Worm (Caenorhabditis elegans): ENCODE results near the gene F26F2.13.

F26F2.13 gene

DNA sequence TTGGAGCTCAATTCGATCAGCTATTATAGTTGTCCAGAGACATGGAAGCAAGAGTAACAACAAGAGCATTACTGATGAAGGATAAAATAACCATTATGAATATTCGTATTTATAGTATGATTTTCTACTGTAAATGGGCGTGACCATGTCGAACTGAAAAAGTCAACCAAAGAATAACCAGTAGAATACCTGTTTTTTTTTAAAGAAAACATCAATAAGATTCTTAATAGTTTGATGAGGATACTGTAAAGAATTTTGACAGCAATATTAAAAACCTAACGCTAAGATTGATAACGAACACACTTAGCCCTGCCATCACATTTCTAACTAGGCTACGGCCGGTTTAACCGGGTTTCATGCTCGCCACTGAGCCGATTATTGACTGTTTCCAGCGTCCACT is 11.2 kb upstream of the F26F2.13 start, which contains the start of gene vmo-1:
Gene vmo-1, minus strand, starts transcription at position 101 of the 400 bp plus-strand sequence.
- TF ChIP-seq elt-3 (tag; optimal IDR thresholded peaks at IDR 0.05): no peak
- TF ChIP-seq sea-2 (GFP tag; optimal IDR thresholded peaks at IDR 0.05): no peak
- no peak for TF ChIP-seq nhr-77 (tag; optimal IDR thresholded peaks at IDR 0.05)
- no peak for TF ChIP-seq nhr-28 (tag; optimal IDR thresholded peaks at IDR 0.05)
- TF ChIP-seq ama-1 (optimal IDR thresholded peaks at IDR 0.05): no peak
- no peak for TF ChIP-seq lin-39 (tag; optimal IDR thresholded peaks at IDR 0.05)
- no peak for TF ChIP-seq ceh-9 (tag; optimal IDR thresholded peaks at IDR 0.05)
- no peak for TF ChIP-seq aly-2 (tag; optimal IDR thresholded peaks at IDR 0.05)
- TF ChIP-seq unc-39 (tag; optimal IDR thresholded peaks at IDR 0.05): no peak
- TF ChIP-seq unc-62 (GFP tag; optimal IDR thresholded peaks at IDR 0.05): no peak
- no peak for TF ChIP-seq pha-4 (tag; optimal IDR thresholded peaks at IDR 0.05)
- TF ChIP-seq hmg-11 (tag; optimal IDR thresholded peaks at IDR 0.05): no peak
- TF ChIP-seq mdl-1 (tag; optimal IDR thresholded peaks at IDR 0.05): no peak
- no peak for TF ChIP-seq ceh-28 (tag; optimal IDR thresholded peaks at IDR 0.05)
- no peak for TF ChIP-seq snpc-4 (tag; optimal IDR thresholded peaks at IDR 0.05)
- TF ChIP-seq ZK546.5 (tag; optimal IDR thresholded peaks at IDR 0.05): no peak

ce11 chrV:20555120-20555519 is 9.0 kb upstream of the F26F2.13 start, which contains the start of gene Y38H6C.21:
Y38H6C.21 (minus strand) TSS chrV:20555267.
- no peak for TF ChIP-seq nhr-77 (tag; optimal IDR thresholded peaks at IDR 0.05)
- TF ChIP-seq nhr-237 (tag; optimal IDR thresholded peaks at IDR 0.05): no peak
- no peak for TF ChIP-seq unc-39 (tag; optimal IDR thresholded peaks at IDR 0.05)
- TF ChIP-seq ZK546.5 (tag; optimal IDR thresholded peaks at IDR 0.05): no peak
- TF ChIP-seq ztf-4 (tag; optimal IDR thresholded peaks at IDR 0.05): no peak
- no peak for TF ChIP-seq nhr-76 (tag; optimal IDR thresholded peaks at IDR 0.05)
- TF ChIP-seq lin-15B (tag; optimal IDR thresholded peaks at IDR 0.05): no peak
- no peak for TF ChIP-seq ceh-28 (tag; optimal IDR thresholded peaks at IDR 0.05)
- TF ChIP-seq aly-2 (tag; optimal IDR thresholded peaks at IDR 0.05): no peak
- TF ChIP-seq pha-4 (tag; optimal IDR thresholded peaks at IDR 0.05): no peak
- no peak for TF ChIP-seq skn-1 (tag; optimal IDR thresholded peaks at IDR 0.05)
- no peak for TF ChIP-seq sea-2 (GFP tag; optimal IDR thresholded peaks at IDR 0.05)
- no peak for TF ChIP-seq nhr-23 (tag; optimal IDR thresholded peaks at IDR 0.05)
- no peak for TF ChIP-seq mml-1 (tag; optimal IDR thresholded peaks at IDR 0.05)
- no peak for TF ChIP-seq ceh-16 (tag; optimal IDR thresholded peaks at IDR 0.05)
- TF ChIP-seq hmg-11 (tag; optimal IDR thresholded peaks at IDR 0.05): no peak

ce11 chrV:20556260-20556659 is 7.9 kb upstream of the F26F2.13 start, which contains the start of gene Y38H6C.23:
Y38H6C.23 (minus strand) TSS chrV:20556360.
- TF ChIP-seq nhr-67 (tag; optimal IDR thresholded peaks at IDR 0.05): no peak
- TF ChIP-seq daf-12 (tag; optimal IDR thresholded peaks at IDR 0.05): no peak
- TF ChIP-seq mdl-1 (tag; optimal IDR thresholded peaks at IDR 0.05): no peak
- no peak for TF ChIP-seq skn-1 (tag; optimal IDR thresholded peaks at IDR 0.05)
- no peak for TF ChIP-seq sea-2 (GFP tag; optimal IDR thresholded peaks at IDR 0.05)

ce11 chrV:20558270-20558669 is 5.9 kb upstream of the F26F2.13 start, which contains the start of gene abf-4:
abf-4 (minus strand) TSS chrV:20558370.
- TF ChIP-seq ceh-28 (tag; optimal IDR thresholded peaks at IDR 0.05): no peak
- no peak for TF ChIP-seq elt-3 (tag; optimal IDR thresholded peaks at IDR 0.05)
- TF ChIP-seq nhr-12 (tag; optimal IDR thresholded peaks at IDR 0.05): no peak
- TF ChIP-seq nhr-237 (tag; optimal IDR thresholded peaks at IDR 0.05): no peak
- TF ChIP-seq snpc-4 (tag; optimal IDR thresholded peaks at IDR 0.05): no peak
- no peak for TF ChIP-seq unc-39 (tag; optimal IDR thresholded peaks at IDR 0.05)
- no peak for TF ChIP-seq ztf-11 (tag; optimal IDR thresholded peaks at IDR 0.05)
- no peak for TF ChIP-seq ztf-4 (tag; optimal IDR thresholded peaks at IDR 0.05)
- no peak for TF ChIP-seq egl-27 (tag; optimal IDR thresholded peaks at IDR 0.05)
- TF ChIP-seq aly-2 (tag; optimal IDR thresholded peaks at IDR 0.05): no peak
- TF ChIP-seq skn-1 (tag; optimal IDR thresholded peaks at IDR 0.05): no peak
- TF ChIP-seq ceh-16 (tag; optimal IDR thresholded peaks at IDR 0.05): no peak
- no peak for TF ChIP-seq lin-15B (tag; optimal IDR thresholded peaks at IDR 0.05)
- no peak for TF ChIP-seq nhr-77 (tag; optimal IDR thresholded peaks at IDR 0.05)
- no peak for TF ChIP-seq nhr-67 (tag; optimal IDR thresholded peaks at IDR 0.05)
- no peak for TF ChIP-seq pqm-1 (tag; optimal IDR thresholded peaks at IDR 0.05)
- TF ChIP-seq nhr-76 (tag; optimal IDR thresholded peaks at IDR 0.05): no peak

DNA sequence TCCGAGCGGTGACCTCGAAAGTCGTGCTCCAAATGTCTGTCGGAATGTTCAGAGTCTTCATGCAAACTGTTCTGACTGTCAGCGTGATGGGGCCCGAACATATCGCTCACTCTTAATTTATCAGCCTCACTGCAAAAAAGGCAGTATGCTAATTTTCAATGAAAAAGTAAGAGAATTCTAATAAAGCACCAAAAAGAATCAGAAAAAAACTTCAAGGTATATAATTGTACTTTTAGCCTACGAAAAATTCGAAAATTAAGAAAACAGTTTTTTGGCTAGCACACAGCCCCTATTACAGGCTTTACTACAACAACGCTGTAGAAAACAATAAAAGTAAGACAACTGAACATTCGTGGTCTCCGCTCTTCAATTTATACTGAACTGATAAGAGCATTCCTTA is 2.4 kb upstream of the F26F2.13 start, which contains the start of gene F26F2.1:
Gene F26F2.1, minus strand, starts transcription at position 101 of the 400 bp plus-strand sequence.
- no peak for TF ChIP-seq lsy-12 (tag; optimal IDR thresholded peaks at IDR 0.05)
- no peak for TF ChIP-seq mdl-1 (tag; optimal IDR thresholded peaks at IDR 0.05)
- no peak for TF ChIP-seq ztf-4 (tag; optimal IDR thresholded peaks at IDR 0.05)
- TF ChIP-seq skn-1 (tag; optimal IDR thresholded peaks at IDR 0.05): no peak
- TF ChIP-seq nhr-11 (tag; optimal IDR thresholded peaks at IDR 0.05): no peak
- no peak for TF ChIP-seq nhr-12 (tag; optimal IDR thresholded peaks at IDR 0.05)
- no peak for TF ChIP-seq R02D3.7 (tag; optimal IDR thresholded peaks at IDR 0.05)

All from whole organism, L3 larva.